Fruit fly (Drosophila melanogaster): ENCODE measurements around the gene Sgs4.
A peak's percentile ranks its signal among the peaks of the same experiment; 100 is the strongest.

Gene Sgs4

dm6 chrX:3297444-3298300 is 47.8 kb downstream of the Sgs4 start (continued):
- TF ChIP-seq CG13287 (GFP tag; IDR thresholded peaks at IDR 0.05; ENCODE audit: partially characterized antibody): no peak
- peak; percentile 21 for TF ChIP-seq CG1603 (tag; optimal IDR thresholded peaks at IDR 0.05)
- TF ChIP-seq CG9932 (GFP tag; IDR thresholded peaks at IDR 0.05): no peak
- no peak for TF ChIP-seq Dref (GFP tag; IDR thresholded peaks at IDR 0.05)
- TF ChIP-seq Dbx (GFP tag; IDR thresholded peaks at IDR 0.05): no peak
- no peak for TF ChIP-seq CG43689 (GFP tag; IDR thresholded peaks at IDR 0.05)
- TF ChIP-seq CG34224 (GFP tag; IDR thresholded peaks at IDR 0.05; ENCODE audit: partially characterized antibody): no peak
- TF ChIP-seq CG31441 (GFP tag; IDR thresholded peaks at IDR 0.05): no peak
- TF ChIP-seq Mes4 (GFP tag; optimal IDR thresholded peaks at IDR 0.05): no peak
- TF ChIP-seq fd96Cb (tag; optimal IDR thresholded peaks at IDR 0.05): peak; percentile 2
- no peak for TF ChIP-seq CG12659 (GFP tag; optimal IDR thresholded peaks at IDR 0.05)
- TF ChIP-seq HLH54F (GFP tag; optimal IDR thresholded peaks at IDR 0.05): no peak
- TF ChIP-seq Sox102F (GFP tag; optimal IDR thresholded peaks at IDR 0.05): peak; percentile 30
- TF ChIP-seq row (GFP tag; IDR thresholded peaks at IDR 0.05): peak; percentile 36
- no peak for TF ChIP-seq Gsc (GFP tag; IDR thresholded peaks at IDR 0.05)
- TF ChIP-seq pan (optimal IDR thresholded peaks at IDR 0.05): no peak
- peak in 1 of 2 experiments; percentile 20 for TF ChIP-seq pan (GFP tag; optimal IDR thresholded peaks at IDR 0.05 in 1 of 2, IDR thresholded peaks at IDR 0.05 in 1 of 2)
- TF ChIP-seq zfh2 (GFP tag; optimal IDR thresholded peaks at IDR 0.05): no peak
- TF ChIP-seq CG4424 (GFP tag; optimal IDR thresholded peaks at IDR 0.05): peak; percentile 41
- peak; percentile 16 for TF ChIP-seq Blimp-1 (GFP tag; optimal IDR thresholded peaks at IDR 0.05)
- no peak for TF ChIP-seq CG6689 (GFP tag; IDR thresholded peaks at IDR 0.05)
- TF ChIP-seq CG2129 (GFP tag; IDR thresholded peaks at IDR 0.05; ENCODE audit: partially characterized antibody): no peak
- TF ChIP-seq CG8089 (GFP tag; optimal IDR thresholded peaks at IDR 0.05): no peak
- TF ChIP-seq H15 (GFP tag; IDR thresholded peaks at IDR 0.05): no peak
- no peak for TF ChIP-seq CG6854 (GFP tag; optimal IDR thresholded peaks at IDR 0.05)
- no peak for TF ChIP-seq CG2202 (tag; optimal IDR thresholded peaks at IDR 0.05)
- TF ChIP-seq CG1233 (GFP tag; optimal IDR thresholded peaks at IDR 0.05): no peak
- TF ChIP-seq stwl (tag; optimal IDR thresholded peaks at IDR 0.05): no peak
- no peak for TF ChIP-seq gfzf (GFP tag; optimal IDR thresholded peaks at IDR 0.05)
- no peak for TF ChIP-seq CTCF (GFP tag; optimal IDR thresholded peaks at IDR 0.05)
- no peak for TF ChIP-seq CG12299 (tag; optimal IDR thresholded peaks at IDR 0.05)
- TF ChIP-seq Ets65A (GFP tag): peak; percentile 64
- TF ChIP-seq CG31388 (GFP tag; optimal IDR thresholded peaks at IDR 0.05): no peak
- TF ChIP-seq chinmo (GFP tag; IDR thresholded peaks at IDR 0.05; ENCODE audit: partially characterized antibody): 0 out of 4 replicates have a peak, but pooled peaks have one; percentile 17
- no peak for TF ChIP-seq CG14667 (GFP tag; IDR thresholded peaks at IDR 0.05)
- no peak for TF ChIP-seq CG9727 (GFP tag; optimal IDR thresholded peaks at IDR 0.05)
- TF ChIP-seq Hmx (GFP tag; optimal IDR thresholded peaks at IDR 0.05): no peak
- TF ChIP-seq chm (GFP tag; IDR thresholded peaks at IDR 0.05): no peak
- TF ChIP-seq kah (GFP tag; optimal IDR thresholded peaks at IDR 0.05): no peak
- TF ChIP-seq dimm (GFP tag; IDR thresholded peaks at IDR 0.05): no peak
- no peak for TF ChIP-seq CG3163 (GFP tag; optimal IDR thresholded peaks at IDR 0.05)
- TF ChIP-seq Xrp1 (GFP tag; IDR thresholded peaks at IDR 0.05): peak; percentile 22; the same call in 1 of the 2 replicates
- TF ChIP-seq Dek (tag; optimal IDR thresholded peaks at IDR 0.05): no peak
- no peak for TF ChIP-seq fru (optimal IDR thresholded peaks at IDR 0.05)
- no peak for TF ChIP-seq mam (GFP tag; optimal IDR thresholded peaks at IDR 0.05)
- TF ChIP-seq Trl (optimal IDR thresholded peaks at IDR 0.05): peak; percentile 14 to 35
- no peak for TF ChIP-seq Trl (GFP tag; optimal IDR thresholded peaks at IDR 0.05)
- no peak for TF ChIP-seq Kr (GFP tag; optimal IDR thresholded peaks at IDR 0.05)
- TF ChIP-seq CG32767 (GFP tag; IDR thresholded peaks at IDR 0.05): no peak
- TF ChIP-seq CG15479 (GFP tag; optimal IDR thresholded peaks at IDR 0.05): no peak
- TF ChIP-seq CG3726 (GFP tag; IDR thresholded peaks at IDR 0.05): no peak
- no peak for TF ChIP-seq oc (tag; optimal IDR thresholded peaks at IDR 0.05)

All from whole organism, embryonic.